Fruit fly (Drosophila melanogaster) whole organism, wandering third instar larva: Measurements from ENCODE around the gene CG13692.

Experiments
- Abd-B ChIP-seq: fragments of >200 bp; optimal IDR thresholded peaks from 2 replicates; lab custom pipeline; 2017; ENCODE audit warnings: missing biosample characterization, missing genetic modification characterization
- CG32264 ChIP-seq: fragments of 200-800 bp; sonication (Bioruptor generic); optimal IDR thresholded peaks from 2 replicates; lab custom pipeline; 2016; ENCODE audit warnings: missing biosample characterization, missing genetic modification characterization
- CG9705 ChIP-seq: fragments of 200-800 bp; sonication (Bioruptor generic); optimal IDR thresholded peaks from 2 replicates; lab custom pipeline; 2018; ENCODE audit warnings: missing biosample characterization, mild to moderate bottlenecking, missing genetic modification characterization
- CrebA ChIP-seq: fragments of 200-800 bp; sonication (Bioruptor generic); optimal IDR thresholded peaks from 2 replicates; lab custom pipeline; 2016; ENCODE audit warnings: missing biosample characterization, mild to moderate bottlenecking, missing genetic modification characterization, borderline replicate concordance
- Dfd ChIP-seq: fragments of >200 bp; optimal IDR thresholded peaks from 2 replicates; lab custom pipeline; 2017; ENCODE audit warnings: missing biosample characterization, missing genetic modification characterization
- Dif ChIP-seq: fragments of 200-275, 200-300 bp; sonication (Bioruptor generic); optimal IDR thresholded peaks from 2 replicates; lab custom pipeline; 2018; ENCODE audit warnings: missing biosample characterization, missing genetic modification characterization; ENCODE audit not compliant: partially characterized antibody
- GATAd ChIP-seq: sonication (Bioruptor generic); optimal IDR thresholded peaks from 2 replicates; lab custom pipeline; 2016; ENCODE audit warnings: missing biosample characterization, missing genetic modification characterization
- HLH106 ChIP-seq: fragments of 200-800 bp; optimal IDR thresholded peaks from 3 replicates; lab custom pipeline; 2019; ENCODE audit warnings: missing biosample characterization, mild to moderate bottlenecking, missing genetic modification characterization, moderate library complexity
- Hnf4 ChIP-seq: fragments of 200-800 bp; sonication (Bioruptor generic); optimal IDR thresholded peaks from 2 replicates; lab custom pipeline; 2016; ENCODE audit warnings: missing biosample characterization, mild to moderate bottlenecking, missing genetic modification characterization
- Hr78 ChIP-seq: fragments of >200 bp; optimal IDR thresholded peaks from 2 replicates; lab custom pipeline; 2017; ENCODE audit warnings: missing biosample characterization, missing genetic modification characterization
- Hr83 ChIP-seq: fragments of 200-300 bp; sonication (Bioruptor generic); optimal IDR thresholded peaks from 2 replicates; lab custom pipeline; 2016; ENCODE audit warnings: missing biosample characterization, mild to moderate bottlenecking, missing genetic modification characterization, moderate library complexity; ENCODE audit not compliant: poor library complexity, severe bottlenecking
- Jra ChIP-seq: sonication (Bioruptor generic); optimal IDR thresholded peaks from 2 replicates; lab custom pipeline; 2016; ENCODE audit warnings: missing biosample characterization, missing genetic modification characterization
- Mio ChIP-seq: sonication (Bioruptor generic); optimal IDR thresholded peaks from 2 replicates; lab custom pipeline; 2016; ENCODE audit warnings: missing biosample characterization, missing genetic modification characterization
- Myc ChIP-seq: fragments of >200 bp; optimal IDR thresholded peaks from 2 replicates; lab custom pipeline; 2017
- N ChIP-seq: fragments of >200 bp; optimal IDR thresholded peaks from 2 replicates; lab custom pipeline; 2018; ENCODE audit warnings: missing biosample characterization, missing external identifiers, missing genetic modification characterization
- OdsH ChIP-seq: fragments of 200-800 bp; sonication (Bioruptor generic); optimal IDR thresholded peaks from 2 replicates; lab custom pipeline; 2016; ENCODE audit warnings: missing biosample characterization, mild to moderate bottlenecking, missing genetic modification characterization
- Rel ChIP-seq, 2 experiments: fragments of 200-800 bp; sonication (Bioruptor generic) in 1 of 2; optimal IDR thresholded peaks; 2 replicates in 1 of 2; 3 replicates in 1 of 2; lab custom pipeline; 2016 to 2019; ENCODE audit warnings: mild to moderate bottlenecking in 2 of 2, missing biosample characterization in 2 of 2, missing genetic modification characterization in 2 of 2, moderate library complexity in 1 of 2
- Sp1 ChIP-seq: fragments of 200-800 bp; sonication (Bioruptor generic); optimal IDR thresholded peaks from 3 replicates; lab custom pipeline; 2019; ENCODE audit warnings: missing biosample characterization, mild to moderate bottlenecking, missing genetic modification characterization, moderate library complexity
- Vsx2 ChIP-seq: fragments of 200-300, 225-300 bp; sonication (Bioruptor generic); optimal IDR thresholded peaks from 2 replicates; lab custom pipeline; 2018; ENCODE audit warnings: missing biosample characterization, missing genetic modification characterization; ENCODE audit not compliant: partially characterized antibody
- br ChIP-seq: fragments of 200-800 bp; sonication (Bioruptor generic); optimal IDR thresholded peaks from 2 replicates; lab custom pipeline; 2016; ENCODE audit warnings: missing biosample characterization, missing genetic modification characterization
- brk ChIP-seq: fragments of 200-800 bp; sonication (Bioruptor generic); optimal IDR thresholded peaks from 2 replicates; lab custom pipeline; 2016; ENCODE audit warnings: missing biosample characterization, mild to moderate bottlenecking, missing genetic modification characterization
- dl ChIP-seq, 2 experiments: fragments of 175-275, 200-275 bp in 1 of 2; fragments of 200-275 bp in 1 of 2; sonication (Bioruptor generic); optimal IDR thresholded peaks; lab custom pipeline; 2018; ENCODE audit warnings: mild to moderate bottlenecking in 2 of 2, missing biosample characterization in 2 of 2, missing genetic modification characterization in 2 of 2, moderate library complexity in 2 of 2; ENCODE audit not compliant: partially characterized antibody in 2 of 2, insufficient read depth in 1 of 2
- dmrt93B ChIP-seq: fragments of 200-800 bp; sonication (Bioruptor generic); optimal IDR thresholded peaks from 2 replicates; lab custom pipeline; 2018; ENCODE audit warnings: missing biosample characterization, mild to moderate bottlenecking, missing genetic modification characterization
- dsf ChIP-seq: sonication (Bioruptor generic); optimal IDR thresholded peaks from 2 replicates; lab custom pipeline; 2016; ENCODE audit warnings: missing biosample characterization, missing genetic modification characterization, borderline replicate concordance
- ey ChIP-seq: fragments of 200-800 bp; sonication (Bioruptor generic); optimal IDR thresholded peaks from 2 replicates; lab custom pipeline; 2016; ENCODE audit warnings: missing biosample characterization, missing genetic modification characterization
- foxo ChIP-seq, 2 experiments: fragments of 200-800 bp; sonication (Bioruptor generic); optimal IDR thresholded peaks; 2 replicates in 1 of 2; 3 replicates in 1 of 2; lab custom pipeline; 2016 to 2017; ENCODE audit warnings: missing biosample characterization in 2 of 2, missing genetic modification characterization in 2 of 2
- fru ChIP-seq: fragments of 200-800 bp; sonication (Bioruptor generic); optimal IDR thresholded peaks from 3 replicates; lab custom pipeline; 2016; ENCODE audit warnings: missing biosample characterization, mild to moderate bottlenecking, missing genetic modification characterization
- h ChIP-seq: fragments of 200-800 bp; sonication (Bioruptor generic); optimal IDR thresholded peaks from 3 replicates; lab custom pipeline; 2016; ENCODE audit warnings: missing biosample characterization, mild to moderate bottlenecking, missing genetic modification characterization
- jim ChIP-seq: fragments of 175-275, 200-325 bp; sonication (Bioruptor generic); optimal IDR thresholded peaks from 2 replicates; lab custom pipeline; 2016; ENCODE audit warnings: missing biosample characterization, mild to moderate bottlenecking, missing genetic modification characterization
- lola ChIP-seq: fragments of >200 bp; optimal IDR thresholded peaks from 2 replicates; lab custom pipeline; 2017; ENCODE audit warnings: missing biosample characterization, missing genetic modification characterization
- pan ChIP-seq: fragments of >200 bp; optimal IDR thresholded peaks from 2 replicates; lab custom pipeline; 2017
- psq ChIP-seq: fragments of 200-800 bp; sonication (Bioruptor generic); optimal IDR thresholded peaks from 3 replicates; lab custom pipeline; 2017; ENCODE audit warnings: missing biosample characterization, mild to moderate bottlenecking, missing genetic modification characterization, moderate library complexity
- rgr ChIP-seq: fragments of 200-800 bp; sonication (Bioruptor generic); optimal IDR thresholded peaks from 3 replicates; lab custom pipeline; 2016; ENCODE audit warnings: missing biosample characterization, mild to moderate bottlenecking, missing genetic modification characterization
- sage ChIP-seq: fragments of 200-800 bp; sonication (Bioruptor generic); optimal IDR thresholded peaks from 2 replicates; lab custom pipeline; 2016; ENCODE audit warnings: missing biosample characterization, mild to moderate bottlenecking, missing genetic modification characterization
- sv ChIP-seq: fragments of 200-800 bp; sonication (Bioruptor generic); optimal IDR thresholded peaks from 3 replicates; lab custom pipeline; 2016; ENCODE audit warnings: missing biosample characterization, missing genetic modification characterization
- tai ChIP-seq: sonication (Bioruptor generic); optimal IDR thresholded peaks from 2 replicates; lab custom pipeline; 2016; ENCODE audit warnings: missing biosample characterization, missing genetic modification characterization
- usp ChIP-seq: fragments of >200 bp; optimal IDR thresholded peaks from 2 replicates; lab custom pipeline; 2017; ENCODE audit warnings: missing biosample characterization, missing genetic modification characterization
- woc ChIP-seq: sonication (Bioruptor generic); optimal IDR thresholded peaks from 2 replicates; lab custom pipeline; 2016; ENCODE audit warnings: missing biosample characterization, mild to moderate bottlenecking, missing genetic modification characterization

Gene CG13692

DNA sequence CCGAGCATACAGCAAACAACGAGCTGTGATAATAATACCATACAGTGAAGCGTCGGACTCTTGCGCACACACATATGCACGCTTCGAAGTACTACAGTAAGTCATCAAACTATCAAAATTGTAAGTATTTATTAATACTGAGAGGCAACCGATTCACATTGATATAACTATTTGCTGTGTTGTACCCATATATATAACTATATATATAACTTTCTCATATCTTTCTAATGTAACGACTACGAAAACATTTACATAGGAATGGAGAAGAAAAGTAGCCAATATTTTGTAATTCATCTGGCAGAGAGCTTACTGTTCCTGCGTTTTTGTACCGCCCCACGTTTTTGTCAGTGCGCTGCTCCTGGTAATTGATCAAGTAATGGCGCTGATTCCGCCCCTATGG lies 8.6 kb upstream of the CG13692 start:
- TF ChIP-seq Sp1 (GFP tag; lab: Kevin White, UChicago) (no peak), CG9705 (no peak), ey (GFP tag; lab: Kevin White, UChicago) (peak; percentile 2), Hnf4 (no peak), fru (GFP tag; lab: Kevin White, UChicago) (no peak), Abd-B (GFP tag; lab: Kevin White, UChicago) (no peak), foxo (GFP tag; optimal IDR thresholded peaks at IDR 0.05; lab: Kevin White, UChicago) (no peak), Rel (GFP tag; optimal IDR thresholded peaks at IDR 0.05; lab: Kevin White, UChicago) (no peak), Rel (tag; optimal IDR thresholded peaks at IDR 0.05; lab: Kevin White, UChicago) (no peak)

DNA sequence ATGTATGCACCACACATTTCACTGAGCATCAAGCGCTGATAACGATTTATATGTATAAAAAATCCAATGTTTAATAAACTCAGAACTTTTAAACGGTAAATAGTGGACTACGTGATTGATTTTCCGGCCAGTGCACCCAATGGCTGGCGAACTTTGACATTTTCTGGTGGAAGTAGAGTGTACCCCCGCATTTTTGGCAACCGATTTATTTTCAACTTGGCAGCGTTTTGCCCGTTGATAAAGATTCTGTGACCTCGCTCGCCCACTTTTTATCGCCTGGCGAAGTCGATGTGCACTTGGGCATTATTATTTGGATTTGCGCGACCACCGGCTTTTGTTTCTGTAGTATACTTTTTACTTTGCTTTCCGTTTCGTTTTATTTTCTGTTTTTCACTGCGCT lies 7.7 kb upstream of the CG13692 start:
- TF ChIP-seq lola (GFP tag; lab: Kevin White, UChicago) (no peak), psq (GFP tag; lab: Kevin White, UChicago) (no peak), OdsH (GFP tag; lab: Kevin White, UChicago) (no peak), fru (GFP tag; lab: Kevin White, UChicago) (no peak), Hr78 (GFP tag; lab: Kevin White, UChicago) (no peak), Jra (no peak)
- TF ChIP-seq, all 38 proteins: peak for 0

DNA sequence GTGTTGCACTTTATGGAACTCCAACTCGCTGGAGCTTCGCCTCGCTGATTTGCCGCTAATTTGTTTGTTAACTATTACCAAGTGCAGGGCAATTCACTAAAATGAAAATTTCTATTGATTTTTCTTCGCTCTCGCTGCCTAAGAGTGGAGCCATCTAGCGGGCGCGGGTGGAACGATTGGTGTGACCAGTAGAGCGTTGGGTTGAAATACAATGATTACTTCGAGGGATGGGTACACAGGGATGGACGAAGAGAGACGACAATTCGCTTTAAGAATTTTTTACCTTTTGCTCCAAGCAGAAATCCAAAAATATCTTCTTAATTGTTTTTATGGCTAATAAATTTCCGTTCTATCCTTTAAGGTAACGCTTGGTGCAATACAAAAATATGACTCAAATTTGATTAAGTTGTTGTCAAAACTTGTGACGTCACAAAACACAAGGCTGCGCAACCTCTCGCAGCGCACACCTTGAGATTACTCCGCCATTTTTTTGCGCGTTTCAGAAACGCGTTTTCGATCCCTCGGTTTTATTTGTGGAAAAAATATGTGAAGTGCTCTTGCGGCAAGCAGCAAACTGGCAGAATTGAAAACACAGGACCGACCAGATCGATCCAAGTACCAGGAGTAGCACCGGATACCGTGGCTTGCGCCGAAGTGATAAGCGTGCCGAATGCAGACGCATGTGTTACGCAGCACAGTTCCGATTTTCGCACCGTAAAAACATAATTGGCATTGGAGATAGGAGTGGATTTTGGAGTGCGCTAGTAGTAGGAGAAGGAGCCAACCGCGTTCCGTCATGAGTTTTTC lies 6.8 kb upstream of the CG13692 start, which contains the start of the genes AP-2alpha and ebi:
Gene AP-2alpha, minus strand, starts transcription at position 185 of the 807 bp plus-strand sequence.
Gene ebi, plus strand, starts transcription at position 475 of the 807 bp plus-strand sequence.
- TF ChIP-seq dmrt93B (peak; percentile 81), N (no peak), Sp1 (GFP tag; lab: Kevin White, UChicago) (peak; percentile 88), woc (GFP tag; lab: Kevin White, UChicago) (peak; percentile 97), dsf (peak; percentile 69), Abd-B (GFP tag; lab: Kevin White, UChicago) (no peak), HLH106 (tag; lab: Kevin White, UChicago) (peak; percentile 88), foxo (GFP tag; optimal IDR thresholded peaks at IDR 0.05; lab: Kevin White, UChicago) (peak in 1 of 2 experiments; percentile 90), Myc (lab: Kevin White, UChicago) (no peak), brk (GFP tag; lab: Kevin White, UChicago) (no peak), Hr83 (no peak), sage (no peak), Dfd (GFP tag; lab: Kevin White, UChicago) (no peak), CG9705 (peak; percentile 73), OdsH (GFP tag; lab: Kevin White, UChicago) (peak; percentile 82), psq (GFP tag; lab: Kevin White, UChicago) (peak; percentile 75), Hnf4 (no peak), usp (GFP tag; lab: Kevin White, UChicago) (no peak), Dif (no peak), lola (GFP tag; lab: Kevin White, UChicago) (no peak), jim (GFP tag; lab: Kevin White, UChicago) (no peak), sv (GFP tag; lab: Kevin White, UChicago) (peak; percentile 86), br (GFP tag; lab: Kevin White, UChicago) (peak; percentile 89), tai (GFP tag; lab: Kevin White, UChicago) (no peak), Jra (peak; percentile 71), fru (GFP tag; lab: Kevin White, UChicago) (peak; percentile 94), pan (lab: Kevin White, UChicago) (no peak), CrebA (no peak), dl (GFP tag; optimal IDR thresholded peaks at IDR 0.05; lab: Kevin White, UChicago; ENCODE audit: insufficient read depth in 1 of 2, partially characterized antibody in 2 of 2) (no peak), CG32264 (GFP tag; lab: Kevin White, UChicago) (peak; percentile 17), GATAd (no peak), Hr78 (GFP tag; lab: Kevin White, UChicago) (no peak), Mio (no peak), h (GFP tag; lab: Kevin White, UChicago) (peak; percentile 89), rgr (peak; percentile 83), ey (GFP tag; lab: Kevin White, UChicago) (peak; percentile 89), Vsx2 (no peak), Rel (GFP tag; optimal IDR thresholded peaks at IDR 0.05; lab: Kevin White, UChicago) (no peak), Rel (tag; optimal IDR thresholded peaks at IDR 0.05; lab: Kevin White, UChicago) (peak; percentile 60)
